Fruit fly (Drosophila melanogaster): ENCODE results near the gene PolI.
A peak's percentile ranks its signal among the peaks of the same experiment; 100 is the strongest.

The PolI gene

dm6 chr3R:8233370-8233773, at the start of gene PolI:
Gene PolI (plus strand): TSS chr3R:8233507.
- TF ChIP-seq crol (GFP tag; IDR thresholded peaks at IDR 0.05) (no peak), CG8478 (optimal IDR thresholded peaks at IDR 0.05) (no peak), B-H2 (GFP tag; optimal IDR thresholded peaks at IDR 0.05) (peak; percentile 70), Med (GFP tag) (peak; percentile 84), CG8388 (GFP tag; optimal IDR thresholded peaks at IDR 0.05) (no peak), kni (GFP tag; optimal IDR thresholded peaks at IDR 0.05) (no peak), CG4707 (GFP tag; optimal IDR thresholded peaks at IDR 0.05) (no peak), CG10462 (GFP tag; optimal IDR thresholded peaks at IDR 0.05) (no peak), HLH3B (GFP tag; IDR thresholded peaks at IDR 0.05) (no peak), CG1832 (GFP tag; optimal IDR thresholded peaks at IDR 0.05) (no peak), Chrac-16 (GFP tag; optimal IDR thresholded peaks at IDR 0.05) (no peak), CG18011 (GFP tag; optimal IDR thresholded peaks at IDR 0.05) (no peak), scrt (GFP tag; optimal IDR thresholded peaks at IDR 0.05) (no peak), Ets65A (GFP tag) (peak; percentile 95), TFAM (GFP tag; optimal IDR thresholded peaks at IDR 0.05) (no peak), CG17912 (GFP tag; optimal IDR thresholded peaks at IDR 0.05) (no peak), nmo (GFP tag; optimal IDR thresholded peaks at IDR 0.05) (peak; percentile 36), lilli (GFP tag; optimal IDR thresholded peaks at IDR 0.05) (peak; percentile 53), peb (GFP tag; IDR thresholded peaks at IDR 0.05) (no peak), CG1529 (GFP tag; optimal IDR thresholded peaks at IDR 0.05) (no peak), Dip2 (GFP tag; IDR thresholded peaks at IDR 0.05) (no peak), pzg (GFP tag; optimal IDR thresholded peaks at IDR 0.05) (peak; percentile 93), CG18476 (GFP tag; optimal IDR thresholded peaks at IDR 0.05) (peak; percentile 5), chn (GFP tag; optimal IDR thresholded peaks at IDR 0.05) (peak; percentile 25), slbo (GFP tag; IDR thresholded peaks at IDR 0.05) (no peak; the same call in 1 of the 2 replicates), odd (GFP tag; optimal IDR thresholded peaks at IDR 0.05) (no peak), sisA (GFP tag; IDR thresholded peaks at IDR 0.05) (no peak), gro (GFP tag; optimal IDR thresholded peaks at IDR 0.05) (peak; percentile 81), fd96Cb (tag; optimal IDR thresholded peaks at IDR 0.05) (no peak), tna (GFP tag; IDR thresholded peaks at IDR 0.05; ENCODE audit: partially characterized antibody) (no peak), CG8290 (GFP tag; optimal IDR thresholded peaks at IDR 0.05) (no peak), CG8290 (tag; optimal IDR thresholded peaks at IDR 0.05) (peak in 1 of 2 experiments; percentile 72), crp (GFP tag; optimal IDR thresholded peaks at IDR 0.05) (no peak), hkb (optimal IDR thresholded peaks at IDR 0.05) (no peak), hkb (GFP tag; IDR thresholded peaks at IDR 0.05) (no peak), CG2199 (GFP tag; IDR thresholded peaks at IDR 0.05) (no peak), Gug (GFP tag; IDR thresholded peaks at IDR 0.05) (no peak), Scr (GFP tag; IDR thresholded peaks at IDR 0.05; ENCODE audit: partially characterized antibody) (peak; percentile 49), Oli (tag; optimal IDR thresholded peaks at IDR 0.05) (no peak), Side (GFP tag; optimal IDR thresholded peaks at IDR 0.05) (no peak), dmrt99B (tag; optimal IDR thresholded peaks at IDR 0.05) (no peak), ewg (GFP tag; optimal IDR thresholded peaks at IDR 0.05) (no peak), Doc2 (GFP tag; IDR thresholded peaks at IDR 0.05) (no peak), sens (GFP tag) (peak; percentile 70), CG9609 (GFP tag; optimal IDR thresholded peaks at IDR 0.05) (no peak), lmd (GFP tag; IDR thresholded peaks at IDR 0.05) (no peak), cas (GFP tag; IDR thresholded peaks at IDR 0.05) (no peak), sqz (GFP tag; optimal IDR thresholded peaks at IDR 0.05) (no peak), Hand (GFP tag; optimal IDR thresholded peaks at IDR 0.05) (no peak), CG10147 (GFP tag; optimal IDR thresholded peaks at IDR 0.05) (peak; percentile 30), mam (GFP tag; optimal IDR thresholded peaks at IDR 0.05) (peak; percentile 26), hb (GFP tag; IDR thresholded peaks at IDR 0.05; ENCODE audit: partially characterized antibody) (no peak), tio (GFP tag; optimal IDR thresholded peaks at IDR 0.05) (no peak)
